Fruit fly (Drosophila melanogaster) whole organism, embryonic: ENCODE results near the gene Arl8.
A peak's percentile ranks its signal among the peaks of the same experiment; 100 is the strongest.

Experiments
- Abd-B ChIP-seq: fragments of 200-800 bp; sonication (Bioruptor generic); optimal IDR thresholded peaks from 2 replicates; lab custom pipeline; 2018; ENCODE audit warnings: missing biosample characterization, mild to moderate bottlenecking, missing genetic modification characterization, moderate library complexity
- Atf3 ChIP-seq: fragments of 200-800 bp; sonication (Bioruptor generic); optimal IDR thresholded peaks from 3 replicates; lab custom pipeline; 2016; ENCODE audit warnings: missing biosample characterization, missing genetic modification characterization
- CG11093 ChIP-seq: fragments of 200-800 bp; sonication (Bioruptor generic); IDR thresholded peaks from 3 replicates; pipeline ENCODE4 v1.3.6; 2022; ENCODE audit warnings: missing biosample characterization, missing genetic modification characterization
- CG12744 ChIP-seq: fragments of 200-800 bp; sonication (Bioruptor generic); optimal IDR thresholded peaks from 2 replicates; lab custom pipeline; 2016; ENCODE audit warnings: missing biosample characterization, missing genetic modification characterization
- CG14710 ChIP-seq: fragments of 200-800 bp; sonication (Bioruptor generic); optimal IDR thresholded peaks from 3 replicates; lab custom pipeline; 2019; ENCODE audit warnings: missing biosample characterization, mild to moderate bottlenecking, missing genetic modification characterization, moderate library complexity
- CG15269 ChIP-seq: fragments of 200-800 bp; sonication (Bioruptor generic); optimal IDR thresholded peaks from 2 replicates; lab custom pipeline; 2018; ENCODE audit warnings: missing biosample characterization, mild to moderate bottlenecking, missing genetic modification characterization, moderate library complexity
- CG1792 ChIP-seq: fragments of 200-800 bp; sonication (Bioruptor generic); optimal IDR thresholded peaks from 2 replicates; lab custom pipeline; 2016; ENCODE audit warnings: missing biosample characterization, missing genetic modification characterization
- CG2116 ChIP-seq: fragments of 200-800 bp; sonication (Bioruptor generic); optimal IDR thresholded peaks from 3 replicates; lab custom pipeline; 2018; ENCODE audit warnings: missing biosample characterization, mild to moderate bottlenecking, missing genetic modification characterization
- CG3847 ChIP-seq: fragments of 200-800 bp; sonication (Bioruptor generic); IDR thresholded peaks from 2 replicates; pipeline ENCODE4 v1.3.6; 2022; ENCODE audit warnings: missing biosample characterization, missing genetic modification characterization
- CG4360 ChIP-seq: fragments of 200-800 bp; sonication (Bioruptor generic); IDR thresholded peaks from 2 replicates; pipeline ENCODE4 v1.3.6; 2022; ENCODE audit warnings: missing biosample characterization, missing genetic modification characterization
- CG4730 ChIP-seq: fragments of 200-800 bp; sonication (Bioruptor generic); IDR thresholded peaks from 2 replicates; pipeline ENCODE4 v1.3.6; 2022; ENCODE audit warnings: missing biosample characterization, missing genetic modification characterization
- CG6175 ChIP-seq: fragments of 200-800 bp; sonication (Bioruptor generic); IDR thresholded peaks from 3 replicates; pipeline ENCODE4 v1.3.6; 2022; ENCODE audit warnings: missing biosample characterization, missing genetic modification characterization
- CG6272 ChIP-seq: fragments of 200-800 bp; sonication (Bioruptor generic); IDR thresholded peaks from 2 replicates; pipeline ENCODE4 v1.3.6; 2022; ENCODE audit warnings: missing biosample characterization, missing genetic modification characterization
- CG6765 ChIP-seq: fragments of 200-800 bp; sonication (Bioruptor generic); optimal IDR thresholded peaks from 3 replicates; lab custom pipeline; 2017; ENCODE audit warnings: missing biosample characterization, mild to moderate bottlenecking, missing genetic modification characterization
- Dp ChIP-seq: fragments of 200-800 bp; sonication (Bioruptor generic); optimal IDR thresholded peaks from 2 replicates; lab custom pipeline; 2018; ENCODE audit warnings: missing biosample characterization, mild to moderate bottlenecking, missing genetic modification characterization, moderate library complexity
- Elba2 ChIP-seq: fragments of 200-800 bp; sonication (Bioruptor generic); optimal IDR thresholded peaks from 3 replicates; lab custom pipeline; 2016; ENCODE audit warnings: missing biosample characterization, missing genetic modification characterization
- Fer1 ChIP-seq: fragments of 200-800 bp; sonication (Bioruptor generic); optimal IDR thresholded peaks from 2 replicates; lab custom pipeline; 2017; ENCODE audit warnings: missing biosample characterization, mild to moderate bottlenecking, missing genetic modification characterization
- HLHmδ ChIP-seq: fragments of 200-800 bp; sonication (Bioruptor generic); optimal IDR thresholded peaks from 2 replicates; lab custom pipeline; 2018; ENCODE audit warnings: missing biosample characterization, mild to moderate bottlenecking, missing genetic modification characterization, moderate library complexity
- Hr78 ChIP-seq, 2 experiments: fragments of 200-800 bp in 1 of 2; fragments of >200 bp in 1 of 2; sonication (Bioruptor generic) in 1 of 2; optimal IDR thresholded peaks; 2 replicates each; lab custom pipeline; 2017 to 2019; ENCODE audit warnings: missing biosample characterization in 2 of 2, missing genetic modification characterization in 2 of 2, mild to moderate bottlenecking in 1 of 2, moderate library complexity in 1 of 2
- MESR4 ChIP-seq: fragments of 200-800 bp; sonication (Bioruptor generic); optimal IDR thresholded peaks from 2 replicates; lab custom pipeline; 2018; ENCODE audit warnings: missing biosample characterization, mild to moderate bottlenecking, missing genetic modification characterization, moderate library complexity
- Myb ChIP-seq: fragments of 200-800 bp; sonication (Bioruptor generic); optimal IDR thresholded peaks from 2 replicates; lab custom pipeline; 2016; ENCODE audit warnings: missing biosample characterization, missing genetic modification characterization
- NC2α ChIP-seq: fragments of 200-800 bp; sonication (Bioruptor generic); optimal IDR thresholded peaks from 2 replicates; lab custom pipeline; 2016; ENCODE audit warnings: missing biosample characterization, missing genetic modification characterization
- PHDP ChIP-seq: fragments of 200-800 bp; sonication (Bioruptor generic); optimal IDR thresholded peaks from 3 replicates; lab custom pipeline; 2018; ENCODE audit warnings: missing biosample characterization, mild to moderate bottlenecking, missing genetic modification characterization, moderate library complexity
- bab2 ChIP-seq: fragments of 200-800 bp; sonication (Bioruptor generic); optimal IDR thresholded peaks from 2 replicates; lab custom pipeline; 2016; ENCODE audit warnings: missing biosample characterization, missing genetic modification characterization
- btn ChIP-seq: fragments of 200-800 bp; sonication (Bioruptor generic); optimal IDR thresholded peaks from 2 replicates; lab custom pipeline; 2016; ENCODE audit warnings: missing biosample characterization, missing genetic modification characterization
- da ChIP-seq: fragments of 200-800 bp; sonication (Bioruptor generic); optimal IDR thresholded peaks from 2 replicates; lab custom pipeline; 2016; ENCODE audit warnings: missing biosample characterization, missing genetic modification characterization
- danr ChIP-seq: fragments of 200-800 bp; sonication (Bioruptor generic); IDR thresholded peaks from 2 replicates; pipeline ENCODE4 v1.3.6; 2022; ENCODE audit warnings: missing biosample characterization, missing genetic modification characterization
- ems ChIP-seq: fragments of 200-800 bp; sonication (Bioruptor generic); optimal IDR thresholded peaks from 3 replicates; lab custom pipeline; 2016; ENCODE audit warnings: missing biosample characterization, missing genetic modification characterization
- eyg ChIP-seq: fragments of 200-800 bp; sonication (Bioruptor generic); optimal IDR thresholded peaks from 3 replicates; lab custom pipeline; 2016; ENCODE audit warnings: missing biosample characterization, missing genetic modification characterization
- fd3F ChIP-seq: fragments of 200-800 bp; sonication (Bioruptor generic); optimal IDR thresholded peaks from 2 replicates; lab custom pipeline; 2018; ENCODE audit warnings: missing biosample characterization, mild to moderate bottlenecking, missing genetic modification characterization, moderate library complexity
- gem ChIP-seq: fragments of 200-800 bp; sonication (Bioruptor generic); optimal IDR thresholded peaks from 2 replicates; lab custom pipeline; 2019; ENCODE audit warnings: missing biosample characterization, mild to moderate bottlenecking, missing genetic modification characterization, moderate library complexity
- gsb ChIP-seq: fragments of 200-800 bp; sonication (Bioruptor generic); IDR thresholded peaks from 2 replicates; pipeline ENCODE4 v1.3.6; 2022; ENCODE audit warnings: missing biosample characterization, missing genetic modification characterization
- h ChIP-seq: fragments of >200 bp; optimal IDR thresholded peaks from 2 replicates; lab custom pipeline; 2017
- ham ChIP-seq: fragments of 200-800 bp; sonication (Bioruptor generic); IDR thresholded peaks from 2 replicates; pipeline ENCODE4 v1.3.6; 2022; ENCODE audit warnings: missing biosample characterization, missing genetic modification characterization
- hth ChIP-seq: fragments of >200 bp; optimal IDR thresholded peaks from 2 replicates; lab custom pipeline; 2017; ENCODE audit warnings: inconsistent platforms
- insv ChIP-seq, 2 experiments: fragments of 200-800 bp; sonication (Bioruptor generic); optimal IDR thresholded peaks; 3 replicates each; lab custom pipeline; 2016 to 2018; ENCODE audit warnings: missing biosample characterization in 2 of 2, missing genetic modification characterization in 2 of 2
- jigr1 ChIP-seq: fragments of 200-800 bp; sonication (Bioruptor generic); IDR thresholded peaks from 3 replicates; pipeline ENCODE4 v1.3.6; 2022; ENCODE audit warnings: missing biosample characterization, missing genetic modification characterization
- nerfin-2 ChIP-seq: fragments of 200-800 bp; sonication (Bioruptor generic); IDR thresholded peaks from 2 replicates; pipeline ENCODE4 v1.3.6; 2022; ENCODE audit warnings: missing biosample characterization, missing genetic modification characterization; ENCODE audit not compliant: partially characterized antibody
- nmo ChIP-seq: fragments of 200-800 bp; sonication (Bioruptor generic); optimal IDR thresholded peaks from 2 replicates; lab custom pipeline; 2018; ENCODE audit warnings: missing biosample characterization, mild to moderate bottlenecking, missing genetic modification characterization, moderate library complexity
- org-1 ChIP-seq: fragments of 200-800 bp; sonication (Bioruptor generic); optimal IDR thresholded peaks from 2 replicates; lab custom pipeline; 2017; ENCODE audit warnings: missing biosample characterization, missing genetic modification characterization
- p53 ChIP-seq: fragments of 200-800 bp; sonication (Bioruptor generic); optimal IDR thresholded peaks from 2 replicates; lab custom pipeline; 2016; ENCODE audit warnings: missing biosample characterization, missing genetic modification characterization
- pfk ChIP-seq: fragments of 200-800 bp; sonication (Bioruptor generic); optimal IDR thresholded peaks from 2 replicates; lab custom pipeline; 2018; ENCODE audit warnings: missing biosample characterization, mild to moderate bottlenecking, missing genetic modification characterization, moderate library complexity
- pros ChIP-seq: fragments of 200-800 bp; sonication (Bioruptor generic); optimal IDR thresholded peaks from 3 replicates; lab custom pipeline; 2019; ENCODE audit warnings: missing biosample characterization, mild to moderate bottlenecking, missing genetic modification characterization, moderate library complexity
- psq ChIP-seq: fragments of 200-800 bp; sonication (Bioruptor generic); optimal IDR thresholded peaks from 2 replicates; lab custom pipeline; 2017; ENCODE audit warnings: missing biosample characterization, missing genetic modification characterization
- pum ChIP-seq: fragments of 200-800 bp; sonication (Bioruptor generic); optimal IDR thresholded peaks from 2 replicates; lab custom pipeline; 2016; ENCODE audit warnings: missing biosample characterization, missing genetic modification characterization
- ranshi ChIP-seq: fragments of 200-800 bp; sonication (Bioruptor generic); IDR thresholded peaks from 2 replicates; pipeline ENCODE4 v1.3.6; 2022; ENCODE audit warnings: missing biosample characterization, missing genetic modification characterization
- tio ChIP-seq: fragments of 200-800 bp; sonication (Bioruptor generic); optimal IDR thresholded peaks from 2 replicates; lab custom pipeline; 2017; ENCODE audit warnings: missing biosample characterization, missing genetic modification characterization, inconsistent platforms
- toy ChIP-seq: fragments of 200-800 bp; sonication (Bioruptor generic); IDR thresholded peaks from 2 replicates; pipeline ENCODE4 v1.3.6; 2022; ENCODE audit warnings: missing biosample characterization, missing genetic modification characterization
- z ChIP-seq: fragments of 200-800 bp; sonication (Bioruptor generic); IDR thresholded peaks from 3 replicates; pipeline ENCODE4 v1.3.6; 2022; ENCODE audit warnings: missing biosample characterization, missing genetic modification characterization
- zf30C ChIP-seq: fragments of 200-800 bp; sonication (Bioruptor generic); optimal IDR thresholded peaks from 3 replicates; lab custom pipeline; 2018; ENCODE audit warnings: missing biosample characterization, mild to moderate bottlenecking, missing genetic modification characterization

Gene Arl8

DNA sequence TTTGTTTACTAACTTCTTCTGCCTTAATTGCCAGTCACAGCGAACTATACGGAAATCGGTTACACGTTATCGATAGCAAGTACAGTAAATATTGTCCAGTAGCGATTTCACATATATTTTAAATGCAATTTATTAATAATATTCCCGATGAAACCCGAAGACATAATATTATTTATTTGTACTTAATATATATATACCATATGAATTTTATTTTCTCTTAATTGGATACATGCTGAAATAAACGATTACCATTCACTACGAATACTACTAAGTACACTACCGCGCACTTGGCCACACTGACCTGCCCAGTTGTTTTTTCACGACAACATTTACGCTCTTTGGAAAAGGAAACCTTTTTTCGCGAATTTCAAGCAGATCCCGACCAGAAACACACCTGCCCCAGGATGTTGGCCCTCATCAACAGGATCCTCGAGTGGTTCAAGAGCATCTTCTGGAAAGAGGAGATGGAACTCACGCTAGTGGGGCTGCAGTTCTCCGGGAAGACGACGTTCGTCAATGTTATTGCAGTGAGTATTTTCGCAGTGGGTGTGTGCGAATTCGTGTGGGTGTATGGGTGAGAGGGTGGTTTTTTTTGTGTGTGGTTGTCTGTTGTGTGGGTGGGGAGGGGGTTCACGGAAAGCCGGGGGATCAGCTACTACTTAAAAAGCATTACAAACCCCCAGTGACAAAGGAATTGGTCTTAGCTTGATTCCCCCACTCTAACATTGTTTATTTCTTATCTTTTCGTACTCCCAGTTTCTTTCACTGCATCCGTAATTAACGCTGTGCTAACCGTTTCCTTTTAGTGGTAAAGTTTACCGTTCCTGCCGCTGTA is at the start of gene Arl8, which contains the start of gene CG9667 (continued):
- TF ChIP-seq ranshi, result peak; percentile 70; the same call in 1 of the 2 replicates
- TF ChIP-seq Abd-B, result peak; percentile 82
- TF ChIP-seq insv (GFP tag; optimal IDR thresholded peaks at IDR 0.05; lab: Kevin White, UChicago), result peak in 1 of 2 experiments; percentile 41
- TF ChIP-seq CG4360 (GFP tag; lab: Robert Waterston, UW), result no peak
- TF ChIP-seq tio, result peak; percentile 40
- TF ChIP-seq HLHmδ, result no peak
- TF ChIP-seq CG1792 (GFP tag; lab: Kevin White, UChicago), result no peak
- no peak for TF ChIP-seq danr
- TF ChIP-seq Dp, result peak; percentile 9
- TF ChIP-seq NC2α (GFP tag; lab: Kevin White, UChicago), result no peak
- peak; percentile 54 for TF ChIP-seq Fer1 (GFP tag; lab: Kevin White, UChicago)
- peak; percentile 86 for TF ChIP-seq MESR4
- no peak for TF ChIP-seq CG6175 (GFP tag; lab: Robert Waterston, UW)
- no peak for TF ChIP-seq da (GFP tag; lab: Kevin White, UChicago)
- TF ChIP-seq h (lab: Kevin White, UChicago), result no peak
- no peak for TF ChIP-seq ems (GFP tag; lab: Kevin White, UChicago)
- peak; percentile 67 for TF ChIP-seq CG3847 (GFP tag; lab: Robert Waterston, UW)
- no peak for TF ChIP-seq toy
- no peak for TF ChIP-seq Myb
- TF ChIP-seq Hr78 (GFP tag; optimal IDR thresholded peaks at IDR 0.05; lab: Kevin White, UChicago), result no peak
- TF ChIP-seq pum (GFP tag; lab: Kevin White, UChicago), result peak; percentile 20
- TF ChIP-seq CG14710 (tag; lab: Kevin White, UChicago), result peak; percentile 82
- TF ChIP-seq CG2116, result peak; percentile 62
- TF ChIP-seq fd3F, result peak; percentile 57
- no peak for TF ChIP-seq z
- TF ChIP-seq p53 (GFP tag; lab: Kevin White, UChicago), result no peak
- no peak for TF ChIP-seq eyg (GFP tag; lab: Kevin White, UChicago)
- TF ChIP-seq pfk, result no peak
- no peak; the same call in 1 of the 2 replicates for TF ChIP-seq nerfin-2 (GFP tag; lab: Robert Waterston, UW)
- TF ChIP-seq Atf3 (GFP tag; lab: Kevin White, UChicago), result no peak
- no peak for TF ChIP-seq btn (GFP tag; lab: Kevin White, UChicago)
- 0 out of 3 replicates have a peak, but pooled peaks have one; percentile 26 for TF ChIP-seq CG11093 (GFP tag; lab: Robert Waterston, UW)
- peak; percentile 6 for TF ChIP-seq zf30C
- TF ChIP-seq Elba2 (GFP tag; lab: Kevin White, UChicago), result peak; percentile 49
- TF ChIP-seq gsb (GFP tag; lab: Robert Waterston, UW), result no peak
- peak; percentile 25 for TF ChIP-seq bab2
- TF ChIP-seq hth, result no peak
- 0 out of 2 replicates have a peak, but pooled peaks have one; percentile 19 for TF ChIP-seq CG4730
- no peak for TF ChIP-seq CG6765
- peak; percentile 38 for TF ChIP-seq psq (GFP tag; lab: Kevin White, UChicago)
- peak; percentile 66 for TF ChIP-seq CG15269 (tag; lab: Kevin White, UChicago)
- peak; percentile 59 for TF ChIP-seq PHDP
- TF ChIP-seq org-1 (GFP tag; lab: Kevin White, UChicago), result no peak
- no peak for TF ChIP-seq CG12744 (GFP tag; lab: Kevin White, UChicago)
- no peak for TF ChIP-seq jigr1 (GFP tag; lab: Robert Waterston, UW)
- TF ChIP-seq ham, result no peak
- peak; percentile 86 for TF ChIP-seq nmo
- peak; percentile 55 for TF ChIP-seq CG6272
- peak; percentile 81 for TF ChIP-seq gem (tag; lab: Kevin White, UChicago)
- TF ChIP-seq pros (GFP tag; lab: Kevin White, UChicago), result no peak
